Worm (Caenorhabditis elegans) whole organism, L1 larva: ENCODE results near the gene rabr-1.

Experiments used
- nhr-237 ChIP-seq: fragments of 150-350 bp; optimal IDR thresholded peaks from 2 replicates; lab custom pipeline; 2014; ENCODE audit warnings: missing biosample characterization, missing genetic modification characterization
- nhr-28 ChIP-seq: fragments of 150-350 bp; optimal IDR thresholded peaks from 2 replicates; lab custom pipeline; 2014; ENCODE audit warnings: missing biosample characterization, missing genetic modification characterization
- skn-1 ChIP-seq: fragments of 150-350 bp; optimal IDR thresholded peaks from 2 replicates; lab custom pipeline; 2014; ENCODE audit warnings: missing biosample characterization, missing genetic modification characterization
- unc-62 ChIP-seq: fragments of 150-350 bp; optimal IDR thresholded peaks from 2 replicates; lab custom pipeline; 2014; ENCODE audit warnings: missing biosample characterization, missing genetic modification reagents, missing genetic modification characterization
- ztf-11 ChIP-seq, 2 experiments: sonication (generic microtip); optimal IDR thresholded peaks; 2 replicates each; lab custom pipeline; 2016 to 2017; ENCODE audit warnings: missing genetic modification characterization in 2 of 2, missing biosample characterization in 1 of 2, missing compliant biosample characterization in 1 of 2

ce11 chrX:2506738-2507137 is 10.8 kb downstream of the rabr-1 start:
- TF ChIP-seq nhr-28 (tag; lab: Kevin White, UChicago) (no peak), nhr-237 (tag; lab: Kevin White, UChicago) (no peak), ztf-11 (tag; optimal IDR thresholded peaks at IDR 0.05; lab: Kevin White, UChicago) (no peak), skn-1 (tag; lab: Kevin White, UChicago) (no peak), unc-62 (GFP tag; lab: Kevin White, UChicago) (no peak)
